Fruit fly (Drosophila melanogaster) whole organism, embryonic: ENCODE measurements around the gene ATPsynB.

ENCODE experiments used
- Bdp1 ChIP-seq: fragments of 200-800 bp; sonication (Bioruptor generic); optimal IDR thresholded peaks from 3 replicates; lab custom pipeline; 2016; ENCODE audit warnings: missing biosample characterization, missing genetic modification characterization
- C15 ChIP-seq: fragments of 200-800 bp; sonication (Bioruptor generic); IDR thresholded peaks from 3 replicates; pipeline ENCODE4 v1.3.6; 2022; ENCODE audit warnings: missing biosample characterization, missing genetic modification characterization
- CG10147 ChIP-seq: fragments of 200-800 bp; sonication (Bioruptor generic); optimal IDR thresholded peaks from 2 replicates; lab custom pipeline; 2019; ENCODE audit warnings: missing biosample characterization, mild to moderate bottlenecking, missing genetic modification characterization, moderate library complexity
- CG10431 ChIP-seq: fragments of 200-800 bp; sonication (Bioruptor generic); optimal IDR thresholded peaks from 3 replicates; lab custom pipeline; 2018; ENCODE audit warnings: missing biosample characterization, mild to moderate bottlenecking, missing genetic modification characterization
- CG10565 ChIP-seq: fragments of 200-800 bp; sonication (Bioruptor generic); optimal IDR thresholded peaks from 3 replicates; lab custom pipeline; 2016; ENCODE audit warnings: missing biosample characterization, mild to moderate bottlenecking, missing genetic modification characterization
- CG11560 ChIP-seq: fragments of 200-800 bp; sonication (Bioruptor generic); IDR thresholded peaks from 3 replicates; pipeline ENCODE4 v1.3.6; 2022; ENCODE audit warnings: missing biosample characterization, missing genetic modification characterization
- CG12155 ChIP-seq: fragments of 200-800 bp; sonication (Bioruptor generic); optimal IDR thresholded peaks from 3 replicates; lab custom pipeline; 2016; ENCODE audit warnings: missing biosample characterization, missing genetic modification characterization
- CG1233 ChIP-seq: fragments of 200-800 bp; sonication (Bioruptor generic); optimal IDR thresholded peaks from 4 replicates; lab custom pipeline; 2018; ENCODE audit warnings: missing biosample characterization, mild to moderate bottlenecking, missing genetic modification characterization
- CG12744 ChIP-seq: fragments of 200-800 bp; sonication (Bioruptor generic); optimal IDR thresholded peaks from 2 replicates; lab custom pipeline; 2016; ENCODE audit warnings: missing biosample characterization, missing genetic modification characterization
- CG14050 ChIP-seq: fragments of 200-800 bp; sonication (Bioruptor generic); IDR thresholded peaks from 3 replicates; pipeline ENCODE4 v1.3.6; 2022; ENCODE audit warnings: missing biosample characterization, missing genetic modification characterization
- CG14860 ChIP-seq: fragments of 200-800 bp; sonication (Bioruptor generic); IDR thresholded peaks from 3 replicates; pipeline ENCODE4 v1.3.6; 2022; ENCODE audit warnings: missing biosample characterization, missing genetic modification characterization; ENCODE audit not compliant: partially characterized antibody
- CG15601 ChIP-seq: fragments of 200-800 bp; sonication (Bioruptor generic); optimal IDR thresholded peaks from 3 replicates; lab custom pipeline; 2019; ENCODE audit warnings: missing biosample characterization, mild to moderate bottlenecking, missing genetic modification characterization, moderate library complexity
- CG17802 ChIP-seq: fragments of 200-800 bp; sonication (Bioruptor generic); optimal IDR thresholded peaks from 2 replicates; lab custom pipeline; 2018; ENCODE audit warnings: missing biosample characterization, mild to moderate bottlenecking, missing genetic modification characterization, moderate library complexity
- CG1792 ChIP-seq: fragments of 200-800 bp; sonication (Bioruptor generic); optimal IDR thresholded peaks from 2 replicates; lab custom pipeline; 2016; ENCODE audit warnings: missing biosample characterization, missing genetic modification characterization
- CG18262 ChIP-seq: fragments of 200-800 bp; optimal IDR thresholded peaks from 3 replicates; lab custom pipeline; 2019; ENCODE audit warnings: missing biosample characterization, mild to moderate bottlenecking, missing genetic modification characterization, moderate library complexity
- CG4424 ChIP-seq: fragments of 200-800 bp; sonication (Bioruptor generic); optimal IDR thresholded peaks from 3 replicates; lab custom pipeline; 2016; ENCODE audit warnings: missing biosample characterization, missing genetic modification characterization
- CG4854 ChIP-seq: fragments of 200-800 bp; sonication (Bioruptor generic); optimal IDR thresholded peaks from 2 replicates; lab custom pipeline; 2016; ENCODE audit warnings: missing biosample characterization, missing genetic modification characterization, inconsistent platforms
- CG8388 ChIP-seq: fragments of 200-800 bp; sonication (Bioruptor generic); optimal IDR thresholded peaks from 2 replicates; lab custom pipeline; 2019; ENCODE audit warnings: missing biosample characterization, mild to moderate bottlenecking, missing genetic modification characterization, moderate library complexity
- CG8944 ChIP-seq: fragments of 200-800 bp; sonication (Bioruptor generic); optimal IDR thresholded peaks from 3 replicates; lab custom pipeline; 2016; ENCODE audit warnings: missing biosample characterization, missing genetic modification characterization
- CG9215 ChIP-seq: fragments of 200-800 bp; sonication (Bioruptor generic); IDR thresholded peaks from 2 replicates; pipeline ENCODE4 v1.3.6; 2022; ENCODE audit warnings: missing biosample characterization, missing genetic modification characterization
- CG9437 ChIP-seq: fragments of 200-800 bp; sonication (Bioruptor generic); optimal IDR thresholded peaks from 2 replicates; lab custom pipeline; 2018; ENCODE audit warnings: missing biosample characterization, mild to moderate bottlenecking, missing genetic modification characterization
- CG9817 ChIP-seq: fragments of 200-800 bp; sonication (Bioruptor generic); optimal IDR thresholded peaks from 2 replicates; lab custom pipeline; 2018; ENCODE audit warnings: missing biosample characterization, mild to moderate bottlenecking, missing genetic modification characterization, moderate library complexity
- CHES-1-like ChIP-seq: fragments of 200-800 bp; sonication (Bioruptor generic); optimal IDR thresholded peaks from 2 replicates; lab custom pipeline; 2016; ENCODE audit warnings: missing biosample characterization, missing genetic modification characterization
- Fer1 ChIP-seq: fragments of 200-800 bp; sonication (Bioruptor generic); optimal IDR thresholded peaks from 2 replicates; lab custom pipeline; 2017; ENCODE audit warnings: missing biosample characterization, mild to moderate bottlenecking, missing genetic modification characterization
- Hmx ChIP-seq: fragments of 200-800 bp; sonication (Bioruptor generic); optimal IDR thresholded peaks from 2 replicates; lab custom pipeline; 2016; ENCODE audit warnings: missing biosample characterization, missing genetic modification characterization
- Med ChIP-seq: fragments of 200-800 bp; sonication (Bioruptor generic); peaks from one replicate; lab custom pipeline; 2016; ENCODE audit warnings: missing biosample characterization, missing genetic modification characterization, mild to moderate bottlenecking, inconsistent platforms, moderate library complexity
- Mes4 ChIP-seq: fragments of 200-800 bp; sonication (Bioruptor generic); optimal IDR thresholded peaks from 2 replicates; lab custom pipeline; 2016; ENCODE audit warnings: missing biosample characterization, missing genetic modification characterization
- Mrtf ChIP-seq: fragments of 200-800 bp; sonication (Bioruptor generic); IDR thresholded peaks from 3 replicates; pipeline ENCODE4 v1.3.6; 2022; ENCODE audit warnings: missing biosample characterization, missing genetic modification characterization
- Ravus ChIP-seq: fragments of 200-800 bp; sonication (Bioruptor generic); IDR thresholded peaks from 2 replicates; pipeline ENCODE4 v1.3.6; 2022; ENCODE audit warnings: missing biosample characterization, missing genetic modification characterization
- Sry-δ ChIP-seq: fragments of 200-800 bp; sonication (Bioruptor generic); optimal IDR thresholded peaks from 2 replicates; lab custom pipeline; 2016; ENCODE audit warnings: missing biosample characterization, missing genetic modification characterization
- Ssrp ChIP-seq: fragments of 200-800 bp; sonication (Bioruptor generic); optimal IDR thresholded peaks from 2 replicates; lab custom pipeline; 2018; ENCODE audit warnings: missing biosample characterization, mild to moderate bottlenecking, missing genetic modification characterization, moderate library complexity
- Taf1 ChIP-seq: fragments of 200-800 bp; sonication (Bioruptor generic); IDR thresholded peaks from 2 replicates; pipeline ENCODE4 v1.3.6; 2022; ENCODE audit warnings: missing biosample characterization, missing genetic modification characterization
- Vsx1 ChIP-seq: fragments of 200-800 bp; sonication (Bioruptor generic); optimal IDR thresholded peaks from 2 replicates; lab custom pipeline; 2017; ENCODE audit warnings: missing biosample characterization, mild to moderate bottlenecking, missing genetic modification characterization, missing genetic modification reagents
- bab2 ChIP-seq: fragments of 200-800 bp; sonication (Bioruptor generic); optimal IDR thresholded peaks from 2 replicates; lab custom pipeline; 2016; ENCODE audit warnings: missing biosample characterization, missing genetic modification characterization
- bcd ChIP-seq: fragments of 200-800 bp; sonication (Bioruptor generic); optimal IDR thresholded peaks from 2 replicates; lab custom pipeline; 2017; ENCODE audit warnings: missing biosample characterization, mild to moderate bottlenecking, missing genetic modification characterization
- dan ChIP-seq: fragments of 200-800 bp; sonication (Bioruptor generic); IDR thresholded peaks from 2 replicates; pipeline ENCODE4 v1.3.6; 2022; ENCODE audit warnings: missing biosample characterization, missing genetic modification characterization
- her ChIP-seq: fragments of 200-800 bp; sonication (Bioruptor generic); optimal IDR thresholded peaks from 2 replicates; lab custom pipeline; 2016; ENCODE audit warnings: missing biosample characterization, missing genetic modification characterization
- insv ChIP-seq, 2 experiments: fragments of 200-800 bp; sonication (Bioruptor generic); optimal IDR thresholded peaks; 3 replicates each; lab custom pipeline; 2016 to 2018; ENCODE audit warnings: missing biosample characterization in 2 of 2, missing genetic modification characterization in 2 of 2
- kay ChIP-seq: fragments of 200-800 bp; sonication (Bioruptor generic); optimal IDR thresholded peaks from 2 replicates; lab custom pipeline; 2016; ENCODE audit warnings: missing biosample characterization, missing genetic modification characterization
- kni ChIP-seq: fragments of 200-800 bp; sonication (Bioruptor generic); optimal IDR thresholded peaks from 3 replicates; lab custom pipeline; 2017; ENCODE audit warnings: mild to moderate bottlenecking, missing biosample characterization, missing genetic modification reagents, missing genetic modification characterization
- maf-S ChIP-seq: fragments of 200-800 bp; sonication (Bioruptor generic); optimal IDR thresholded peaks from 2 replicates; lab custom pipeline; 2016; ENCODE audit warnings: missing biosample characterization, missing genetic modification characterization
- nerfin-2 ChIP-seq: fragments of 200-800 bp; sonication (Bioruptor generic); IDR thresholded peaks from 2 replicates; pipeline ENCODE4 v1.3.6; 2022; ENCODE audit warnings: missing biosample characterization, missing genetic modification characterization; ENCODE audit not compliant: partially characterized antibody
- nmo ChIP-seq: fragments of 200-800 bp; sonication (Bioruptor generic); optimal IDR thresholded peaks from 2 replicates; lab custom pipeline; 2018; ENCODE audit warnings: missing biosample characterization, mild to moderate bottlenecking, missing genetic modification characterization, moderate library complexity
- oc ChIP-seq: fragments of 200-800 bp; sonication (Bioruptor generic); optimal IDR thresholded peaks from 2 replicates; lab custom pipeline; 2018; ENCODE audit warnings: missing biosample characterization, mild to moderate bottlenecking, missing genetic modification characterization, moderate library complexity
- peb ChIP-seq: fragments of 200-800 bp; sonication (Bioruptor generic); IDR thresholded peaks from 2 replicates; pipeline ENCODE4 v1.3.6; 2022; ENCODE audit warnings: missing biosample characterization, missing genetic modification characterization
- ranshi ChIP-seq: fragments of 200-800 bp; sonication (Bioruptor generic); IDR thresholded peaks from 2 replicates; pipeline ENCODE4 v1.3.6; 2022; ENCODE audit warnings: missing biosample characterization, missing genetic modification characterization
- sr ChIP-seq: fragments of 200-800 bp; sonication (Bioruptor generic); IDR thresholded peaks from 3 replicates; pipeline ENCODE4 v1.3.6; 2022; ENCODE audit warnings: missing biosample characterization, missing genetic modification characterization
- toy ChIP-seq: fragments of 200-800 bp; sonication (Bioruptor generic); IDR thresholded peaks from 2 replicates; pipeline ENCODE4 v1.3.6; 2022; ENCODE audit warnings: missing biosample characterization, missing genetic modification characterization
- usp ChIP-seq: fragments of >200 bp; optimal IDR thresholded peaks from 2 replicates; lab custom pipeline; 2017; ENCODE audit warnings: missing biosample characterization, missing genetic modification characterization
- vnd ChIP-seq: fragments of 200-800 bp; sonication (Bioruptor generic); IDR thresholded peaks from 3 replicates; pipeline ENCODE4 v1.3.6; 2022; ENCODE audit warnings: missing biosample characterization, missing genetic modification characterization; ENCODE audit not compliant: partially characterized antibody
- z ChIP-seq: fragments of 200-800 bp; sonication (Bioruptor generic); IDR thresholded peaks from 3 replicates; pipeline ENCODE4 v1.3.6; 2022; ENCODE audit warnings: missing biosample characterization, missing genetic modification characterization

The ATPsynB gene

DNA sequence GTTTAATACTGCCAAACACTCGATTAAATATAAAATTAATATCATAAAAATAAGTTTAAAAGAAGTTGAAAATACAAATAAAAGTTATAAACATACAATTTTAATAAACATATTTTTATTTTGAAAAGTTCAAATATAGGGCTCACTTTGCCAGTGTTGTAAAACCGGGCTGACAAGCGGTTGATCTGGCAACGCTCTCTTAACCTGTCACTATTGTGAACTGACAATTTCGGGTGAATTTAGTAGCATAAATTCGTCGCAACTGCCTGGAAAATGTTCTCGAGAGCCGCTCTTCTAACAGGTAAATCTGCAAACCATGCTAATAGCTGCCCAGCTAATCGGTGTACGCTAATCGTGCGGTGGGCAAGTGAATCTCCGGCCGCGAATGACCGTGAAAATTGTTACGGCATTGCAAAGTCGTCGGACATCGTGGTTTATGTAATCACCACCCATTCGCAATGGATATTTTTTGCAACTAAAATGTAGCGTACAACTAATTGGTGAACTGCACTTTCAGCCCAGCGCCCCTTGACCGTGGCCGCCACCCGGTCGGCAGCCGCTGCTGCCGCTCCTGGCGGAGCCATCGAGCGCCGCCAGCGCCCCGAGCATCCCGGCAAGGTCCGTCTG lies at the start of gene ATPsynB (continued):
- peak; percentile 39 for TF ChIP-seq CG12155 (GFP tag; lab: Kevin White, UChicago)
- TF ChIP-seq CG10431, result no peak
- TF ChIP-seq Ravus (GFP tag; lab: Robert Waterston, UW), result no peak
- no peak for TF ChIP-seq kay
- TF ChIP-seq bab2, result no peak
- TF ChIP-seq CG12744 (GFP tag; lab: Kevin White, UChicago), result no peak
- TF ChIP-seq Vsx1 (GFP tag; lab: Kevin White, UChicago), result no peak
- no peak for TF ChIP-seq toy (GFP tag; lab: Robert Waterston, UW)
- peak; percentile 50 for TF ChIP-seq nmo
- TF ChIP-seq Fer1 (GFP tag; lab: Kevin White, UChicago), result peak; percentile 31
- TF ChIP-seq CG15601 (tag; lab: Kevin White, UChicago), result no peak
- TF ChIP-seq Sry-δ (GFP tag; lab: Kevin White, UChicago), result peak; percentile 25
- no peak for TF ChIP-seq CG8388
- no peak for TF ChIP-seq maf-S
- no peak for TF ChIP-seq CG11560 (tag; lab: Robert Waterston, UW)
- no peak for TF ChIP-seq Hmx
- TF ChIP-seq her, result no peak
- no peak for TF ChIP-seq CG9437
- TF ChIP-seq peb (GFP tag; lab: Robert Waterston, UW), result no peak
- no peak for TF ChIP-seq Mrtf (GFP tag; lab: Robert Waterston, UW)
- TF ChIP-seq vnd (GFP tag; lab: Robert Waterston, UW), result no peak
- no peak for TF ChIP-seq CG18262 (tag; lab: Kevin White, UChicago)
- no peak for TF ChIP-seq ranshi
- no peak for TF ChIP-seq bcd
- no peak for TF ChIP-seq CG9215 (GFP tag; lab: Robert Waterston, UW)
- no peak for TF ChIP-seq kni
- peak; percentile 54 for TF ChIP-seq CG4424 (GFP tag; lab: Kevin White, UChicago)
- no peak for TF ChIP-seq CHES-1-like (GFP tag; lab: Kevin White, UChicago)
- no peak for TF ChIP-seq CG4854 (GFP tag; lab: Kevin White, UChicago)
- no peak for TF ChIP-seq Bdp1 (GFP tag; lab: Kevin White, UChicago)
- no peak for TF ChIP-seq CG14050 (GFP tag; lab: Robert Waterston, UW)
- TF ChIP-seq insv (GFP tag; optimal IDR thresholded peaks at IDR 0.05; lab: Kevin White, UChicago), result peak in 1 of 2 experiments; percentile 26
- no peak for TF ChIP-seq usp (GFP tag; lab: Kevin White, UChicago)
- no peak for TF ChIP-seq sr (GFP tag; lab: Robert Waterston, UW)
- TF ChIP-seq CG10565, result no peak
- TF ChIP-seq CG14860 (GFP tag; lab: Robert Waterston, UW), result no peak
- TF ChIP-seq dan (GFP tag; lab: Robert Waterston, UW), result no peak
- peak; percentile 89 for TF ChIP-seq Med (GFP tag; lab: Kevin White, UChicago)
- TF ChIP-seq C15 (GFP tag; lab: Robert Waterston, UW), result no peak
- TF ChIP-seq nerfin-2 (GFP tag; lab: Robert Waterston, UW), result no peak
- no peak for TF ChIP-seq Taf1 (GFP tag; lab: Robert Waterston, UW)
- no peak for TF ChIP-seq oc (tag; lab: Kevin White, UChicago)
- no peak for TF ChIP-seq Mes4
- TF ChIP-seq CG8944 (GFP tag; lab: Kevin White, UChicago), result no peak
- no peak for TF ChIP-seq CG17802 (tag; lab: Kevin White, UChicago)
- TF ChIP-seq CG10147 (GFP tag; lab: Kevin White, UChicago), result no peak
- TF ChIP-seq z (GFP tag; lab: Robert Waterston, UW), result 0 out of 3 replicates have a peak, but pooled peaks have one; percentile 13
- TF ChIP-seq CG1792 (GFP tag; lab: Kevin White, UChicago), result no peak
- TF ChIP-seq Ssrp (tag; lab: Kevin White, UChicago), result no peak
- TF ChIP-seq CG9817, result no peak
- TF ChIP-seq CG1233 (GFP tag; lab: Kevin White, UChicago), result no peak
